Worm (Caenorhabditis elegans) whole organism, late embryonic: Measurements from ENCODE around the gene F46C3.7.

Experiments
- K02D7.2 ChIP-seq: sonication (generic microtip); optimal IDR thresholded peaks from 2 replicates; lab custom pipeline; 2017; ENCODE audit warnings: mild to moderate bottlenecking, missing genetic modification characterization, missing compliant biosample characterization
- ahr-1 ChIP-seq: sonication (generic microtip); optimal IDR thresholded peaks from 2 replicates; lab custom pipeline; 2016; ENCODE audit warnings: missing genetic modification characterization, missing compliant biosample characterization
- che-1 ChIP-seq: sonication (generic microtip); optimal IDR thresholded peaks from 2 replicates; lab custom pipeline; 2016; ENCODE audit warnings: mild to moderate bottlenecking, missing genetic modification characterization, missing compliant biosample characterization
- elt-2 ChIP-seq: sonication (generic microtip); optimal IDR thresholded peaks from 2 replicates; lab custom pipeline; 2016; ENCODE audit warnings: missing genetic modification reagents, missing genetic modification characterization, missing compliant biosample characterization
- hlh-6 ChIP-seq: sonication (generic microtip); optimal IDR thresholded peaks from 2 replicates; lab custom pipeline; 2016; ENCODE audit warnings: missing genotype, missing genetic modification characterization, missing compliant biosample characterization
- ref-2 ChIP-seq: sonication (generic microtip); optimal IDR thresholded peaks from 2 replicates; lab custom pipeline; 2016; ENCODE audit warnings: missing genetic modification characterization, missing compliant biosample characterization
- unc-86 ChIP-seq: sonication (generic microtip); optimal IDR thresholded peaks from 2 replicates; lab custom pipeline; 2016; ENCODE audit warnings: missing genetic modification characterization, missing compliant biosample characterization

ce11 chrX:11411675-11412074 is 28.2 kb upstream of the F46C3.7 start:
- no peak for TF ChIP-seq unc-86 (tag; lab: Kevin White, UChicago)
- TF ChIP-seq elt-2 (tag; lab: Kevin White, UChicago): no peak
- TF ChIP-seq ahr-1: no peak
- no peak for TF ChIP-seq ref-2 (tag; lab: Kevin White, UChicago)
- no peak for TF ChIP-seq K02D7.2 (tag; lab: Kevin White, UChicago)
- TF ChIP-seq hlh-6 (tag; lab: Kevin White, UChicago): no peak
- no peak for TF ChIP-seq che-1 (tag; lab: Kevin White, UChicago)
